Worm (Caenorhabditis elegans): Measurements from ENCODE around the gene W02B12.16.

DNA sequence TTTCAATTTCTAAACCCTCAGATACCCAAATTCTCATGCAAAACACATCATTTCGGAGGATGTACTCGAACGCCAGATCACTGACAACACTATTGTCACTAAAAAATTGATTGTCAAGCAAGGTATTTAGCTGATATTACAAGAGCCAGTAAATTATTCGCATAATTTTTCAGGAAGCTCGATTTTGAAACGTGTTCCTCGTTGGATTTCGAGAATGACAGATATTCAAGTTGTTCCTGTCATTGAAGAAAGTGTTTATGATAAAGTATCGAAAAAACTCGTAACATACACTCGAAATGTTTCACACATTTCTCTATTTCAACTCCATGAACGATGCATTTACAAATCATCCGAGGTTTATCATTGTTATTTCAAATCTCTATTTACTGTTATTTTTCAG, 19.5 kb upstream of the W02B12.16 start:
- no peak for TF ChIP-seq aly-1 (tag; optimal IDR thresholded peaks at IDR 0.05)
- TF ChIP-seq flt-1 (GFP tag; IDR thresholded peaks at IDR 0.05), result no peak
- no peak for TF ChIP-seq tra-4 (tag; optimal IDR thresholded peaks at IDR 0.05)
- no peak for TF ChIP-seq tbx-37 (GFP tag; conservative IDR thresholded peaks at IDR 0.05)
- TF ChIP-seq ama-1 (optimal IDR thresholded peaks at IDR 0.05), result no peak
- TF ChIP-seq scrt-1 (GFP tag; IDR thresholded peaks at IDR 0.05), result no peak
- no peak for TF ChIP-seq ceh-36 (tag; optimal IDR thresholded peaks at IDR 0.05)
